Worm (Caenorhabditis elegans) whole organism, L1 larva: ENCODE results near the gene npr-18.
A peak's percentile ranks its signal among the peaks of the same experiment; 100 is the strongest.

Experiments used
- efl-1 ChIP-seq, 4 experiments: fragments of 150-350 bp; optimal IDR thresholded peaks in 3 of 4; peaks in 1 of 4; 1 replicate in 1 of 4; 2 replicates in 3 of 4; lab custom pipeline; 2014; ENCODE audit warnings: missing biosample characterization in 2 of 4, missing genetic modification characterization in 2 of 4, missing genetic modification reagents in 2 of 4
- egl-27 ChIP-seq, 2 experiments: fragments of 150-350 bp in 1 of 2; sonication (generic microtip); optimal IDR thresholded peaks; 3 replicates each; lab custom pipeline; 2017 to 2018; ENCODE audit warnings: missing biosample characterization in 2 of 2, missing genetic modification characterization in 2 of 2, missing genetic modification reagents in 2 of 2
- skn-1 ChIP-seq: fragments of 150-350 bp; optimal IDR thresholded peaks from 2 replicates; lab custom pipeline; 2014; ENCODE audit warnings: missing biosample characterization, missing genetic modification characterization
- xbp-1 ChIP-seq: sonication (generic microtip); optimal IDR thresholded peaks from 2 replicates; lab custom pipeline; 2016; ENCODE audit warnings: missing genetic modification characterization, missing compliant biosample characterization

npr-18 gene

ce11 chrX:9743513-9743914 is 53.0 kb downstream of the npr-18 start (continued):
- peak in 1 of 2 experiments; percentile 25 for TF ChIP-seq egl-27 (tag; optimal IDR thresholded peaks at IDR 0.05; lab: Kevin White, UChicago)
- peak; percentile 72 for TF ChIP-seq skn-1
- peak; percentile 75 for TF ChIP-seq xbp-1 (tag; lab: Kevin White, UChicago)
- peak in 1 of 2 experiments; percentile 35 for TF ChIP-seq efl-1 (optimal IDR thresholded peaks at IDR 0.05; lab: Kevin White, UChicago)
- TF ChIP-seq efl-1 (GFP tag; optimal IDR thresholded peaks at IDR 0.05 in 1 of 2; lab: Kevin White, UChicago) = peak; percentile 29 to 90
